Fruit fly (Drosophila melanogaster) whole organism, embryonic: ENCODE data around the gene PpV.

Experiments used
- Atf3 ChIP-seq: fragments of 200-800 bp; sonication (Bioruptor generic); optimal IDR thresholded peaks from 3 replicates; lab custom pipeline; 2016; ENCODE audit warnings: missing biosample characterization, missing genetic modification characterization
- Bdp1 ChIP-seq: fragments of 200-800 bp; sonication (Bioruptor generic); optimal IDR thresholded peaks from 3 replicates; lab custom pipeline; 2016; ENCODE audit warnings: missing biosample characterization, missing genetic modification characterization
- Blimp-1 ChIP-seq: fragments of 200-800 bp; sonication (Bioruptor generic); optimal IDR thresholded peaks from 3 replicates; lab custom pipeline; 2018; ENCODE audit warnings: missing biosample characterization, missing genetic modification characterization, mild to moderate bottlenecking, moderate library complexity, missing genetic modification reagents
- CG11560 ChIP-seq: fragments of 200-800 bp; sonication (Bioruptor generic); IDR thresholded peaks from 3 replicates; pipeline ENCODE4 v1.3.6; 2022; ENCODE audit warnings: missing biosample characterization, missing genetic modification characterization
- CG12155 ChIP-seq: fragments of 200-800 bp; sonication (Bioruptor generic); optimal IDR thresholded peaks from 3 replicates; lab custom pipeline; 2016; ENCODE audit warnings: missing biosample characterization, missing genetic modification characterization
- CG14050 ChIP-seq: fragments of 200-800 bp; sonication (Bioruptor generic); IDR thresholded peaks from 3 replicates; pipeline ENCODE4 v1.3.6; 2022; ENCODE audit warnings: missing biosample characterization, missing genetic modification characterization
- CG14860 ChIP-seq: fragments of 200-800 bp; sonication (Bioruptor generic); IDR thresholded peaks from 3 replicates; pipeline ENCODE4 v1.3.6; 2022; ENCODE audit warnings: missing biosample characterization, missing genetic modification characterization; ENCODE audit not compliant: partially characterized antibody
- CG1529 ChIP-seq: fragments of 200-800 bp; sonication (Bioruptor generic); optimal IDR thresholded peaks from 3 replicates; lab custom pipeline; 2018; ENCODE audit warnings: missing biosample characterization, missing genetic modification characterization
- CG16813 ChIP-seq: fragments of 200-800 bp; sonication (Bioruptor generic); IDR thresholded peaks from 3 replicates; pipeline ENCODE4 v1.3.6; 2022; ENCODE audit warnings: missing biosample characterization, missing genetic modification characterization; ENCODE audit not compliant: partially characterized antibody
- CG17186 ChIP-seq: fragments of 200-800 bp; sonication (Bioruptor generic); optimal IDR thresholded peaks from 3 replicates; lab custom pipeline; 2017; ENCODE audit warnings: missing biosample characterization, missing genetic modification reagents, missing genetic modification characterization
- CG17328 ChIP-seq: fragments of 200-800 bp; sonication (Bioruptor generic); IDR thresholded peaks from 2 replicates; pipeline ENCODE4 v1.3.6; 2022; ENCODE audit warnings: missing biosample characterization, missing genetic modification characterization
- CG17385 ChIP-seq: fragments of 200-800 bp; sonication (Bioruptor generic); optimal IDR thresholded peaks from 3 replicates; lab custom pipeline; 2018; ENCODE audit warnings: missing biosample characterization, mild to moderate bottlenecking, missing genetic modification characterization
- CG17912 ChIP-seq: fragments of 200-800 bp; sonication (Bioruptor generic); optimal IDR thresholded peaks from 2 replicates; lab custom pipeline; 2018; ENCODE audit warnings: missing biosample characterization, mild to moderate bottlenecking, missing genetic modification characterization
- CG2889 ChIP-seq: fragments of 200-800 bp; sonication (Bioruptor generic); IDR thresholded peaks from 3 replicates; pipeline ENCODE4 v1.3.6; 2022; ENCODE audit warnings: missing biosample characterization, missing genetic modification characterization
- CG34224 ChIP-seq: fragments of 200-800 bp; sonication (Bioruptor generic); IDR thresholded peaks from 3 replicates; pipeline ENCODE4 v1.3.6; 2022; ENCODE audit warnings: missing biosample characterization, missing genetic modification characterization; ENCODE audit not compliant: partially characterized antibody
- CG6765 ChIP-seq: fragments of 200-800 bp; sonication (Bioruptor generic); optimal IDR thresholded peaks from 3 replicates; lab custom pipeline; 2017; ENCODE audit warnings: missing biosample characterization, mild to moderate bottlenecking, missing genetic modification characterization
- CG7271 ChIP-seq: fragments of 200-800 bp; sonication (Bioruptor generic); optimal IDR thresholded peaks from 2 replicates; lab custom pipeline; 2018; ENCODE audit warnings: missing biosample characterization, mild to moderate bottlenecking, missing genetic modification characterization, moderate library complexity
- CG7556 ChIP-seq: fragments of 200-800 bp; sonication (Bioruptor generic); optimal IDR thresholded peaks from 2 replicates; lab custom pipeline; 2017; ENCODE audit warnings: missing biosample characterization, mild to moderate bottlenecking, missing genetic modification characterization
- CG7963 ChIP-seq: fragments of 200-800 bp; sonication (Bioruptor generic); IDR thresholded peaks from 3 replicates; pipeline ENCODE4 v1.3.6; 2022; ENCODE audit warnings: missing biosample characterization, missing genetic modification characterization; ENCODE audit not compliant: partially characterized antibody
- CG7987 ChIP-seq: fragments of 200-800 bp; sonication (Bioruptor generic); optimal IDR thresholded peaks from 2 replicates; lab custom pipeline; 2018; ENCODE audit warnings: missing biosample characterization, mild to moderate bottlenecking, missing genetic modification characterization, moderate library complexity
- CG8290 ChIP-seq, 3 experiments: fragments of 200-800 bp; sonication (Bioruptor generic); optimal IDR thresholded peaks; 2 replicates each; lab custom pipeline; 2016 to 2019; ENCODE audit warnings: missing biosample characterization in 3 of 3, missing genetic modification characterization in 3 of 3, mild to moderate bottlenecking in 2 of 3, moderate library complexity in 1 of 3
- CG9609 ChIP-seq: fragments of 200-800 bp; sonication (Bioruptor generic); optimal IDR thresholded peaks from 3 replicates; lab custom pipeline; 2016; ENCODE audit warnings: missing biosample characterization, missing genetic modification characterization
- CG9727 ChIP-seq: fragments of 200-800 bp; sonication (Bioruptor generic); optimal IDR thresholded peaks from 3 replicates; lab custom pipeline; 2017; ENCODE audit warnings: missing biosample characterization, mild to moderate bottlenecking, missing genetic modification characterization
- Doc3 ChIP-seq: fragments of 200-800 bp; sonication (Bioruptor generic); IDR thresholded peaks from 3 replicates; pipeline ENCODE4 v1.3.6; 2022; ENCODE audit warnings: missing biosample characterization, missing genetic modification characterization; ENCODE audit not compliant: partially characterized antibody
- E2f1 ChIP-seq: fragments of 200-800 bp; sonication (Bioruptor generic); IDR thresholded peaks from 2 replicates; pipeline ENCODE4 v1.3.6; 2022; ENCODE audit warnings: missing biosample characterization, missing genetic modification characterization
- Elba2 ChIP-seq: fragments of 200-800 bp; sonication (Bioruptor generic); optimal IDR thresholded peaks from 3 replicates; lab custom pipeline; 2016; ENCODE audit warnings: missing biosample characterization, missing genetic modification characterization
- Ets65A ChIP-seq: fragments of 200-800 bp; sonication (Bioruptor generic); peaks from one replicate; lab custom pipeline; 2016; ENCODE audit warnings: missing biosample characterization, missing genetic modification characterization
- Hey ChIP-seq: fragments of 200-800 bp; sonication (Bioruptor generic); optimal IDR thresholded peaks from 3 replicates; lab custom pipeline; 2018; ENCODE audit warnings: missing biosample characterization, mild to moderate bottlenecking, missing genetic modification characterization
- MBD-R2 ChIP-seq: fragments of 200-800 bp; sonication (Bioruptor generic); IDR thresholded peaks from 2 replicates; pipeline ENCODE4 v1.3.6; 2022; ENCODE audit warnings: missing biosample characterization, missing genetic modification characterization
- MTF-1 ChIP-seq: fragments of 200-800 bp; sonication (Bioruptor generic); optimal IDR thresholded peaks from 2 replicates; lab custom pipeline; 2018; ENCODE audit warnings: missing biosample characterization, mild to moderate bottlenecking, missing genetic modification characterization, borderline replicate concordance
- Max ChIP-seq: fragments of 200-800 bp; sonication (Bioruptor generic); optimal IDR thresholded peaks from 2 replicates; lab custom pipeline; 2016; ENCODE audit warnings: missing biosample characterization, mild to moderate bottlenecking, missing genetic modification characterization
- Nf-YB ChIP-seq: fragments of 200-800 bp; sonication (Bioruptor generic); optimal IDR thresholded peaks from 3 replicates; lab custom pipeline; 2019; ENCODE audit warnings: missing biosample characterization, mild to moderate bottlenecking, missing genetic modification characterization, moderate library complexity
- Oaz ChIP-seq: fragments of 200-800 bp; sonication (Bioruptor generic); IDR thresholded peaks from 2 replicates; pipeline ENCODE4 v1.3.6; 2022; ENCODE audit warnings: missing biosample characterization, missing genetic modification characterization
- Rfx ChIP-seq: fragments of 200-800 bp; sonication (Bioruptor generic); IDR thresholded peaks from 2 replicates; pipeline ENCODE4 v1.3.6; 2022; ENCODE audit warnings: missing biosample characterization, missing genetic modification characterization
- al ChIP-seq: fragments of 200-800 bp; sonication (Bioruptor generic); IDR thresholded peaks from 2 replicates; pipeline ENCODE4 v1.3.6; 2022; ENCODE audit warnings: missing biosample characterization, missing genetic modification characterization
- dm ChIP-seq: fragments of 200-800 bp; sonication (Bioruptor generic); optimal IDR thresholded peaks from 3 replicates; lab custom pipeline; 2016; ENCODE audit warnings: missing biosample characterization, missing genetic modification characterization
- gro ChIP-seq: fragments of 200-800 bp; sonication (Bioruptor generic); optimal IDR thresholded peaks from 2 replicates; lab custom pipeline; 2016; ENCODE audit warnings: missing biosample characterization, missing genetic modification characterization
- gt ChIP-seq: fragments of 200-800 bp; sonication (Bioruptor generic); IDR thresholded peaks from 2 replicates; pipeline ENCODE4 v1.3.6; 2022; ENCODE audit warnings: missing biosample characterization, missing genetic modification characterization
- hb ChIP-seq: fragments of 200-800 bp; sonication (Bioruptor generic); IDR thresholded peaks from 3 replicates; pipeline ENCODE4 v1.3.6; 2022; ENCODE audit warnings: missing biosample characterization, missing genetic modification characterization; ENCODE audit not compliant: partially characterized antibody
- hth ChIP-seq: fragments of >200 bp; optimal IDR thresholded peaks from 2 replicates; lab custom pipeline; 2017; ENCODE audit warnings: inconsistent platforms
- jumu ChIP-seq: fragments of 200-800 bp; sonication (Bioruptor generic); optimal IDR thresholded peaks from 3 replicates; lab custom pipeline; 2016; ENCODE audit warnings: missing biosample characterization, missing genetic modification characterization
- klu ChIP-seq: fragments of 200-800 bp; sonication (Bioruptor generic); IDR thresholded peaks from 2 replicates; pipeline ENCODE4 v1.3.6; 2022; ENCODE audit warnings: missing biosample characterization, missing genetic modification characterization
- pan ChIP-seq, 4 experiments: fragments of >200 bp in 3 of 4; fragments of 200-800 bp in 1 of 4; sonication (Bioruptor generic) in 1 of 4; optimal IDR thresholded peaks in 3 of 4; IDR thresholded peaks in 1 of 4; 2 replicates each; pipeline versions ENCODE4 v1.3.6 to Lab custom; 2017 to 2022; ENCODE audit warnings: missing biosample characterization in 2 of 4, missing genetic modification characterization in 2 of 4, mixed read lengths in 1 of 4
- peb ChIP-seq: fragments of 200-800 bp; sonication (Bioruptor generic); IDR thresholded peaks from 2 replicates; pipeline ENCODE4 v1.3.6; 2022; ENCODE audit warnings: missing biosample characterization, missing genetic modification characterization
- rib ChIP-seq: fragments of 200-800 bp; sonication (Bioruptor generic); IDR thresholded peaks from 2 replicates; pipeline ENCODE4 v1.3.6; 2022; ENCODE audit warnings: missing biosample characterization, missing genetic modification characterization
- sd ChIP-seq: fragments of 200-800 bp; sonication (Bioruptor generic); optimal IDR thresholded peaks from 3 replicates; lab custom pipeline; 2018; ENCODE audit warnings: missing biosample characterization, mild to moderate bottlenecking, missing genetic modification characterization, moderate library complexity
- slou ChIP-seq: fragments of 200-800 bp; sonication (Bioruptor generic); optimal IDR thresholded peaks from 3 replicates; lab custom pipeline; 2016; ENCODE audit warnings: missing biosample characterization, missing genetic modification characterization
- ttk ChIP-seq: fragments of 200-800 bp; sonication (Bioruptor generic); IDR thresholded peaks from 2 replicates; pipeline ENCODE4 v2.1.2; 2022; ENCODE audit warnings: missing biosample characterization, missing genetic modification characterization
- unpg ChIP-seq: fragments of 200-800 bp; sonication (Bioruptor generic); optimal IDR thresholded peaks from 3 replicates; lab custom pipeline; 2018; ENCODE audit warnings: missing biosample characterization, mild to moderate bottlenecking, missing genetic modification characterization, moderate library complexity
- wdn ChIP-seq: fragments of 200-800 bp; sonication (Bioruptor generic); IDR thresholded peaks from 2 replicates; pipeline ENCODE4 v1.3.6; 2022; ENCODE audit warnings: missing biosample characterization, missing genetic modification characterization

PpV gene

dm6 chrX:6375636-6376035 lies 2.9 kb upstream of the PpV start (continued):
- TF ChIP-seq CG11560 (tag; lab: Robert Waterston, UW): peak; percentile 42; the same call in 1 of the 3 replicates
- no peak; the same call in 1 of the 2 replicates for TF ChIP-seq MBD-R2 (GFP tag; lab: Robert Waterston, UW)
- no peak for TF ChIP-seq sd (tag; lab: Kevin White, UChicago)
- peak; percentile 43; the same call in 1 of the 2 replicates for TF ChIP-seq ttk
- peak; percentile 97 for TF ChIP-seq Ets65A (GFP tag; lab: Kevin White, UChicago)
- TF ChIP-seq jumu (GFP tag; lab: Kevin White, UChicago): peak; percentile 33
- TF ChIP-seq Rfx (GFP tag; lab: Robert Waterston, UW): peak; percentile 54
- 0 out of 2 replicates have a peak, but pooled peaks have one; percentile 4 for TF ChIP-seq Oaz (GFP tag; lab: Robert Waterston, UW)
- TF ChIP-seq peb (GFP tag; lab: Robert Waterston, UW): no peak
- no peak for TF ChIP-seq CG7987
- TF ChIP-seq CG34224 (GFP tag; lab: Robert Waterston, UW): no peak
- no peak for TF ChIP-seq CG2889 (GFP tag; lab: Robert Waterston, UW)
- TF ChIP-seq CG1529 (GFP tag; lab: Kevin White, UChicago): no peak
- no peak for TF ChIP-seq Hey (tag; lab: Kevin White, UChicago)
- no peak for TF ChIP-seq Elba2 (GFP tag; lab: Kevin White, UChicago)
- peak; percentile 36 for TF ChIP-seq CG9727 (GFP tag; lab: Kevin White, UChicago)
- TF ChIP-seq Max (GFP tag; lab: Kevin White, UChicago): no peak
- no peak for TF ChIP-seq MTF-1 (GFP tag; lab: Kevin White, UChicago)
- TF ChIP-seq gt (GFP tag; lab: Robert Waterston, UW): no peak
- peak; percentile 48 for TF ChIP-seq CG17385 (GFP tag; lab: Kevin White, UChicago)
- peak; percentile 16 for TF ChIP-seq CG6765 (GFP tag; lab: Kevin White, UChicago)
- TF ChIP-seq al: no peak
- peak; percentile 36 for TF ChIP-seq Blimp-1
- peak; percentile 41; the same call in 1 of the 2 replicates for TF ChIP-seq CG17328 (GFP tag; lab: Robert Waterston, UW)
- no peak for TF ChIP-seq Nf-YB (GFP tag; lab: Kevin White, UChicago)
- TF ChIP-seq hth (lab: Kevin White, UChicago): no peak
- TF ChIP-seq slou (GFP tag; lab: Kevin White, UChicago): peak; percentile 16
- TF ChIP-seq rib (GFP tag; lab: Robert Waterston, UW): no peak
- no peak for TF ChIP-seq CG9609
- TF ChIP-seq gro (GFP tag; lab: Kevin White, UChicago): peak; percentile 38
- no peak for TF ChIP-seq CG16813 (GFP tag; lab: Robert Waterston, UW)
- no peak for TF ChIP-seq CG14860 (GFP tag; lab: Robert Waterston, UW)
- TF ChIP-seq CG7271 (tag; lab: Kevin White, UChicago): no peak
- TF ChIP-seq klu (GFP tag; lab: Robert Waterston, UW): 0 out of 2 replicates have a peak, but pooled peaks have one; percentile 17
- TF ChIP-seq dm: no peak
- TF ChIP-seq Bdp1 (GFP tag; lab: Kevin White, UChicago): no peak
- no peak for TF ChIP-seq Doc3 (GFP tag; lab: Robert Waterston, UW)
- peak; percentile 52 for TF ChIP-seq unpg (GFP tag; lab: Kevin White, UChicago)
- TF ChIP-seq CG7556 (GFP tag; lab: Kevin White, UChicago): peak; percentile 65
- no peak for TF ChIP-seq hb (GFP tag; lab: Robert Waterston, UW)
- no peak; the same call in 1 of the 2 replicates for TF ChIP-seq wdn (GFP tag; lab: Robert Waterston, UW)
- TF ChIP-seq CG17912 (GFP tag; lab: Kevin White, UChicago): no peak
- TF ChIP-seq CG14050: no peak
- no peak for TF ChIP-seq CG7963 (GFP tag; lab: Robert Waterston, UW)
- peak; percentile 51 for TF ChIP-seq E2f1 (GFP tag; lab: Robert Waterston, UW)
- no peak for TF ChIP-seq CG12155 (GFP tag; lab: Kevin White, UChicago)
- TF ChIP-seq CG8290 (GFP tag; optimal IDR thresholded peaks at IDR 0.05; lab: Kevin White, UChicago): no peak
- TF ChIP-seq CG8290 (tag; optimal IDR thresholded peaks at IDR 0.05; lab: Kevin White, UChicago): peak in 1 of 2 experiments; percentile 67
- no peak for TF ChIP-seq Atf3
- no peak for TF ChIP-seq pan (optimal IDR thresholded peaks at IDR 0.05; lab: Kevin White, UChicago)
- TF ChIP-seq pan (GFP tag; optimal IDR thresholded peaks at IDR 0.05 in 1 of 2, IDR thresholded peaks at IDR 0.05 in 1 of 2): no peak
- no peak for TF ChIP-seq CG17186 (GFP tag; lab: Kevin White, UChicago)
